Fruit fly (Drosophila melanogaster) whole organism, adult: Measurements from ENCODE around the gene cl.

Experiments
- CG11617 ChIP-seq: fragments of 200-800 bp; sonication (Bioruptor generic); optimal IDR thresholded peaks from 2 replicates; lab custom pipeline; 2017; ENCODE audit warnings: mild to moderate bottlenecking, missing biosample characterization, missing genetic modification reagents, missing genetic modification characterization
- CG12768 ChIP-seq: fragments of 200-800 bp; sonication (Bioruptor generic); optimal IDR thresholded peaks from 2 replicates; lab custom pipeline; 2017; ENCODE audit warnings: missing biosample characterization, missing genetic modification characterization, mild to moderate bottlenecking, moderate library complexity, missing genetic modification reagents
- CG14711 ChIP-seq: fragments of 200-800 bp; sonication (Bioruptor generic); optimal IDR thresholded peaks from 2 replicates; lab custom pipeline; 2018; ENCODE audit warnings: missing biosample characterization, mild to moderate bottlenecking, missing genetic modification characterization, moderate library complexity
- CG1620 ChIP-seq: fragments of 200-800 bp; sonication (Bioruptor generic); optimal IDR thresholded peaks from 2 replicates; lab custom pipeline; 2016; ENCODE audit warnings: missing biosample characterization, missing genetic modification characterization
- CG33017 ChIP-seq: fragments of 200-800 bp; sonication (Bioruptor generic); optimal IDR thresholded peaks from 2 replicates; lab custom pipeline; 2018; ENCODE audit warnings: missing biosample characterization, mild to moderate bottlenecking, missing genetic modification characterization, moderate library complexity
- CG5204 ChIP-seq: fragments of 200-800 bp; sonication (Bioruptor generic); optimal IDR thresholded peaks from 2 replicates; lab custom pipeline; 2016; ENCODE audit warnings: missing biosample characterization, missing genetic modification characterization
- CG7045 ChIP-seq: fragments of 200-800 bp; sonication (Bioruptor generic); optimal IDR thresholded peaks from 2 replicates; lab custom pipeline; 2017; ENCODE audit warnings: missing biosample characterization, mild to moderate bottlenecking, missing genetic modification characterization
- CG7101 ChIP-seq: fragments of 200-800 bp; sonication (Bioruptor generic); optimal IDR thresholded peaks from 2 replicates; lab custom pipeline; 2018; ENCODE audit warnings: missing biosample characterization, mild to moderate bottlenecking, missing genetic modification characterization, moderate library complexity
- Clk ChIP-seq: fragments of 200-800 bp; sonication (Bioruptor generic); optimal IDR thresholded peaks from 2 replicates; lab custom pipeline; 2017; ENCODE audit warnings: missing biosample characterization, missing genetic modification characterization
- Crg-1 ChIP-seq: fragments of 200-800 bp; sonication (Bioruptor generic); optimal IDR thresholded peaks from 2 replicates; lab custom pipeline; 2016; ENCODE audit warnings: missing biosample characterization, missing genetic modification characterization
- Hr96 ChIP-seq: fragments of 200-800 bp; sonication (Bioruptor generic); optimal IDR thresholded peaks from 2 replicates; lab custom pipeline; 2016; ENCODE audit warnings: missing biosample characterization, missing genetic modification characterization
- Mnt ChIP-seq: fragments of 200-800 bp; sonication (Bioruptor generic); optimal IDR thresholded peaks from 2 replicates; lab custom pipeline; 2016; ENCODE audit warnings: missing biosample characterization, mild to moderate bottlenecking, missing genetic modification characterization
- bab1 ChIP-seq: fragments of 200-800 bp; sonication (Bioruptor generic); optimal IDR thresholded peaks from 3 replicates; lab custom pipeline; 2019; ENCODE audit warnings: missing biosample characterization, mild to moderate bottlenecking, missing genetic modification characterization, moderate library complexity
- cic ChIP-seq: fragments of 200-800 bp; sonication (Bioruptor generic); optimal IDR thresholded peaks from 2 replicates; lab custom pipeline; 2017; ENCODE audit warnings: missing biosample characterization, mild to moderate bottlenecking, missing genetic modification characterization, moderate library complexity
- cnc ChIP-seq, 2 experiments: fragments of >200 bp; optimal IDR thresholded peaks; 2 replicates each; lab custom pipeline; 2017
- kay ChIP-seq: fragments of 200-800 bp; sonication (Bioruptor generic); peaks from one replicate; lab custom pipeline; 2016; ENCODE audit warnings: missing biosample characterization, missing genetic modification characterization, borderline replicate concordance
- ovo ChIP-seq: fragments of 200-800 bp; sonication (Bioruptor generic); optimal IDR thresholded peaks from 2 replicates; lab custom pipeline; 2016; ENCODE audit warnings: missing biosample characterization, missing genetic modification characterization
- pad ChIP-seq: fragments of 200-800 bp; sonication (Bioruptor generic); optimal IDR thresholded peaks from 3 replicates; lab custom pipeline; 2017; ENCODE audit warnings: missing biosample characterization, missing genetic modification characterization, mild to moderate bottlenecking, moderate library complexity, missing genetic modification reagents
- tj ChIP-seq: fragments of 200-800 bp; sonication (Bioruptor generic); optimal IDR thresholded peaks from 3 replicates; lab custom pipeline; 2017; ENCODE audit warnings: missing biosample characterization, mild to moderate bottlenecking, missing genetic modification characterization, moderate library complexity
- toe ChIP-seq: fragments of 200-800 bp; sonication (Bioruptor generic); optimal IDR thresholded peaks from 2 replicates; lab custom pipeline; 2016; ENCODE audit warnings: missing biosample characterization, missing genetic modification characterization

The cl gene

dm6 chr2L:5499458-5499857 lies 20.5 kb upstream of the cl start:
- TF ChIP-seq Hr96 (GFP tag; lab: Kevin White, UChicago) = no peak
- no peak for TF ChIP-seq CG5204 (GFP tag; lab: Kevin White, UChicago)
- no peak for TF ChIP-seq CG7045
- TF ChIP-seq CG7101 (tag; lab: Kevin White, UChicago) = no peak
- TF ChIP-seq kay (GFP tag; lab: Kevin White, UChicago) = no peak
- TF ChIP-seq cnc (optimal IDR thresholded peaks at IDR 0.05; lab: Kevin White, UChicago) = no peak
- no peak for TF ChIP-seq CG12768 (GFP tag; lab: Kevin White, UChicago)
- no peak for TF ChIP-seq cic (GFP tag; lab: Kevin White, UChicago)
- TF ChIP-seq Mnt (GFP tag; lab: Kevin White, UChicago) = no peak
- no peak for TF ChIP-seq tj
- no peak for TF ChIP-seq toe (GFP tag; lab: Kevin White, UChicago)

- TF ChIP-seq ovo (GFP tag; lab: Kevin White, UChicago) (no peak), CG1620 (GFP tag; lab: Kevin White, UChicago) (no peak), bab1 (GFP tag; lab: Kevin White, UChicago) (no peak), Mnt (GFP tag; lab: Kevin White, UChicago) (no peak), CG12768 (GFP tag; lab: Kevin White, UChicago) (no peak), CG5204 (GFP tag; lab: Kevin White, UChicago) (no peak), CG14711 (tag; lab: Kevin White, UChicago) (no peak), cic (GFP tag; lab: Kevin White, UChicago) (no peak), CG33017 (no peak), kay (GFP tag; lab: Kevin White, UChicago) (no peak)
Observed at dm6 chr2L:5501335-5501734, 18.6 kb upstream of the cl start.

DNA sequence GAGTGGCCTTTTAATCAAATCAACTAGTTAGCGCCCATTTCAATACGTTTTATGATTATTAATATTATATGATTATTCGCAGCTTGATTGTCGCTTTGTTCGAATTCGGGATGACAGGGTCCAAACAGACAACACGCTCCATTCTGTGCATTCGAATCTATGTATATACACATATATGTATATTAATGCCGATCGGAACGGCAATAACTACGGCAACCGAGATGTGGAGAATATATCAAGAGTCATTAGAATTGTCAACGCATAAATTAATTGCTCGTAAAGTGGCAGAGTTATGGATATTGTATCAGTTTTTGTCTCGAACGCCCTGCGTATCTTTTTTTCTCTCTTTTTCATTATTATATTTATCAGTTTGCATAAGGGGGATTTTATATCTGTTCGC lies 17.1 kb upstream of the cl start:
- no peak for TF ChIP-seq toe (GFP tag; lab: Kevin White, UChicago)
- TF ChIP-seq CG7045 = no peak
- TF ChIP-seq CG33017 = no peak
- no peak for TF ChIP-seq CG7101 (tag; lab: Kevin White, UChicago)
- TF ChIP-seq bab1 (GFP tag; lab: Kevin White, UChicago) = no peak
- TF ChIP-seq pad (GFP tag; lab: Kevin White, UChicago) = no peak
- no peak for TF ChIP-seq CG5204 (GFP tag; lab: Kevin White, UChicago)
- no peak for TF ChIP-seq CG11617 (GFP tag; lab: Kevin White, UChicago)
- TF ChIP-seq CG1620 (GFP tag; lab: Kevin White, UChicago) = no peak
- TF ChIP-seq ovo (GFP tag; lab: Kevin White, UChicago) = no peak
- no peak for TF ChIP-seq Mnt (GFP tag; lab: Kevin White, UChicago)
- TF ChIP-seq CG14711 (tag; lab: Kevin White, UChicago) = no peak
- no peak for TF ChIP-seq cnc (optimal IDR thresholded peaks at IDR 0.05; lab: Kevin White, UChicago)
- TF ChIP-seq kay (GFP tag; lab: Kevin White, UChicago) = no peak
- TF ChIP-seq CG12768 (GFP tag; lab: Kevin White, UChicago) = no peak
- no peak for TF ChIP-seq tj
- TF ChIP-seq Clk (GFP tag; lab: Kevin White, UChicago) = no peak

DNA sequence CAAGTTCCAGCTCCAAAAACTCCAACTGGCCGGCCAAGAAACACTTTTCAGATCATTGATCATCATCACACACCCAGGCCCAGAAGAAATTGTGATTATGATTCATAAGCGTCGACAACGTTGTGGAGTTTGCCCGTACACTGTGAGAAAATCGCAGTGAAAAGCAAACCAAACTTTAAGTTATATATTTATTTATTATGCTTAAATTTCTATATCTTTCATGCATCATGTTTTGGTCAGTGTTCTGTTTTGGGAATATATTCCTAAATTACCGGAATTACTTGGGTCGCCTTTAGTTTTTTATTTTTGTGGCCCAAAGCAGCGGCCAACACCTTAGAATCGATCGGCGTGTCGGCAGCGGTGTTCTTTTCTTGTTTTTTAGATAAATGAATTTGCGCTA lies 14.8 kb upstream of the cl start:
- TF ChIP-seq toe (GFP tag; lab: Kevin White, UChicago) = no peak
- TF ChIP-seq cic (GFP tag; lab: Kevin White, UChicago) = no peak
- no peak for TF ChIP-seq Mnt (GFP tag; lab: Kevin White, UChicago)
- TF ChIP-seq CG1620 (GFP tag; lab: Kevin White, UChicago) = no peak

DNA sequence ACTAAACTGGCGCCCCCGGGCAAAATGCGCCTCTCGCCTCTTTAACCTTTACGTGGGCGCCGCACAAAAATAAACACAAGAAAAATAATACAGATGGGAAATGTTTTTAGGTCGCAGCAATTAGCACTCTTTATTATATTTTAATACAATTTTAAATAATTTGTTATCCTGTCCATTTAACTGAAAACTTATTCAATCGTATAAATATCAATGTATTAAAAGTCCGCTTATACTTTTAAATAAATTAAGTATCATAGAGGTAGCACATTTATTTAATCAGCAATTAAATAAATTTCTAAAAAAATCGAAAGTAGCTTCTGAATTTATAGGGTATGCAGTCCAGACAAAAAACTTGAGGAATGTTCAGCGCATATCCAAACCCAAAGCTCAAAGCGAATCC lies 12.9 kb upstream of the cl start:
- TF ChIP-seq pad (GFP tag; lab: Kevin White, UChicago) (no peak), CG1620 (GFP tag; lab: Kevin White, UChicago) (no peak), Mnt (GFP tag; lab: Kevin White, UChicago) (no peak), CG12768 (GFP tag; lab: Kevin White, UChicago) (no peak), CG33017 (no peak), Hr96 (GFP tag; lab: Kevin White, UChicago) (no peak), kay (GFP tag; lab: Kevin White, UChicago) (no peak)

DNA sequence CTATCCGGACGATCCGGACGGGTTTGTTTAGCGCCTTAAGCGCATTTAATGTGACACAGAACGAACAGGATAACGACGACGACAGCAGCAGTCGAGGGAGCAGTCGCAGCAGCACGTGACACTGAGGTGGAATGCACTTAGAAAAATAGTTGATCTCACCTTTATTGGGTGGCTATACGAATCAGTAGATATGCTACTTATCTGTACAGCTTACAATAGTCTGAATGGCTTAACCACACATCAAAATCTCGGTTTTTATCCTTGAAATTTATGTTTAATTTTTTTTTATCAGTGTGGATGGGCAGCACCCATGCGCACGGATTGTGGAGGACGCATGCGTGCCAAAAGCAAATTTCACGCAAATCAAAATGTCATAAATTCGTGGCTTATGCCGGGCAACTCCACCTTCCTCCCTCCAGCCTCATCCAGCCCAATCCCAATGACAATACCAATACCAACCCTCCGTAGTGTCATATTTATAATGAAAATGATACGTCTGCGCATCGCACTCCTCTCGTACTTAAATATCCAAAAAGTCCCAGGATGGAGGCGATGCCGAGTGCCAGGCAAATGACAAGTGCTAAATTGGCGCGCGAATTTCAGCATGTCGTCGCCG lies 12.0 kb upstream of the cl start:
- TF ChIP-seq CG14711 (tag; lab: Kevin White, UChicago) (no peak), ovo (GFP tag; lab: Kevin White, UChicago) (no peak), CG33017 (no peak), pad (GFP tag; lab: Kevin White, UChicago) (no peak), CG11617 (GFP tag; lab: Kevin White, UChicago) (no peak), bab1 (GFP tag; lab: Kevin White, UChicago) (no peak), cic (GFP tag; lab: Kevin White, UChicago) (no peak), Clk (GFP tag; lab: Kevin White, UChicago) (no peak), CG7101 (tag; lab: Kevin White, UChicago) (no peak), CG5204 (GFP tag; lab: Kevin White, UChicago) (no peak), Hr96 (GFP tag; lab: Kevin White, UChicago) (no peak), CG7045 (no peak), kay (GFP tag; lab: Kevin White, UChicago) (no peak)

dm6 chr2L:5514946-5515345 lies 5.0 kb upstream of the cl start:
- TF ChIP-seq cic (GFP tag; lab: Kevin White, UChicago) (no peak), Crg-1 (no peak), kay (GFP tag; lab: Kevin White, UChicago) (no peak), CG7045 (no peak), Clk (GFP tag; lab: Kevin White, UChicago) (no peak), CG33017 (no peak), CG1620 (GFP tag; lab: Kevin White, UChicago) (no peak), CG14711 (tag; lab: Kevin White, UChicago) (no peak), tj (no peak), CG5204 (GFP tag; lab: Kevin White, UChicago) (no peak), ovo (GFP tag; lab: Kevin White, UChicago) (no peak), toe (GFP tag; lab: Kevin White, UChicago) (no peak), CG11617 (GFP tag; lab: Kevin White, UChicago) (no peak), cnc (optimal IDR thresholded peaks at IDR 0.05; lab: Kevin White, UChicago) (no peak), CG7101 (tag; lab: Kevin White, UChicago) (no peak), bab1 (GFP tag; lab: Kevin White, UChicago) (no peak), CG12768 (GFP tag; lab: Kevin White, UChicago) (no peak)
